Worm (Caenorhabditis elegans): ENCODE data around the gene nhr-248.

DNA sequence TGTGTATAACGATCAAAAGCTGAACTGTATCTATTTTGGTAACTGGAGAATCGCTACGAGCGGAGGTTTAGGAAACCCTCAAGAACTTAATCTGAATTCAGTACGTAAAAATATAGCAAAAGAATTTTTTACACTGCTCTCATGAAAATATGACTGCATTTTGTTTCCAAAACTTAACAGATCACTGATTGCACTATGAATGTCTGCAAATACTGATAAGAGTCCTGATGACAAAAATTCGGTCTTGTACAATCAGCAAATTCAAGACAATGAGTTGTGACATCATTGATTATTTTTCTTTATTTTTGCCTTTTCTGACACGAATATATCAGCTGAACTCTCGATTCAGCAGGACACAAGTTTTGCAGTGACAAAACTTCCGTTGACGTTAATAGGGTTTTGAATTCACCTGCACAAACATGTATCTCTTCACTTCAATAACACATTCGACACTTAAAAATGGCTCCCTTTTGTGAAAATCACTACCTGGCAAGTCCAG, 14.4 kb downstream of the nhr-248 start, which contains the start of gene srh-237:
- TF ChIP-seq ceh-9 (tag; optimal IDR thresholded peaks at IDR 0.05) (no peak), fkh-6 (tag; optimal IDR thresholded peaks at IDR 0.05) (no peak), lim-6 (tag; optimal IDR thresholded peaks at IDR 0.05) (no peak), pqm-1 (tag; optimal IDR thresholded peaks at IDR 0.05) (no peak), rnt-1 (tag; optimal IDR thresholded peaks at IDR 0.05) (no peak), hlh-13 (GFP tag; optimal IDR thresholded peaks at IDR 0.05) (no peak), nhr-11 (tag; optimal IDR thresholded peaks at IDR 0.05) (no peak), ets-4 (tag; optimal IDR thresholded peaks at IDR 0.05) (no peak), unc-55 (GFP tag; optimal IDR thresholded peaks at IDR 0.05) (no peak), K09A11.1 (tag; optimal IDR thresholded peaks at IDR 0.05; ENCODE audit: insufficient read depth) (no peak), ceh-45 (GFP tag; IDR thresholded peaks at IDR 0.05) (no peak), ama-1 (optimal IDR thresholded peaks at IDR 0.05) (no peak), pros-1 (tag; optimal IDR thresholded peaks at IDR 0.05) (no peak), tbx-2 (tag; optimal IDR thresholded peaks at IDR 0.05) (no peak)

Measured in whole organism, late embryonic.